Worm (Caenorhabditis elegans) whole organism, late embryonic: ENCODE measurements around the gene C44H4.4.

ENCODE experiments used
- C38D4.7 ChIP-seq: fragments of 200-800 bp; sonication (Bioruptor generic); optimal IDR thresholded peaks from 2 replicates; lab custom pipeline; 2018; ENCODE audit warnings: mild to moderate bottlenecking, missing genetic modification characterization, moderate library complexity, missing compliant biosample characterization
- F13H6.1 ChIP-seq: sonication (generic microtip); optimal IDR thresholded peaks from 2 replicates; lab custom pipeline; 2016; ENCODE audit warnings: missing genetic modification characterization, missing compliant biosample characterization
- ceh-30 ChIP-seq: fragments of 150-350 bp; optimal IDR thresholded peaks from 2 replicates; lab custom pipeline; 2014; ENCODE audit warnings: missing biosample characterization, missing genetic modification characterization
- dmd-4 ChIP-seq: sonication (generic microtip); optimal IDR thresholded peaks from 2 replicates; lab custom pipeline; 2016; ENCODE audit warnings: borderline replicate concordance, missing genetic modification characterization, missing compliant biosample characterization
- dve-1 ChIP-seq: sonication (generic microtip); optimal IDR thresholded peaks from 2 replicates; lab custom pipeline; 2017; ENCODE audit warnings: antibody characterized with exemption, mild to moderate bottlenecking, missing genetic modification characterization, missing compliant biosample characterization
- elt-2 ChIP-seq: sonication (generic microtip); optimal IDR thresholded peaks from 2 replicates; lab custom pipeline; 2016; ENCODE audit warnings: missing genetic modification reagents, missing genetic modification characterization, missing compliant biosample characterization
- hlh-30 ChIP-seq: sonication (generic microtip); optimal IDR thresholded peaks from 2 replicates; lab custom pipeline; 2017; ENCODE audit warnings: antibody characterized with exemption, missing genetic modification characterization, missing compliant biosample characterization; ENCODE audit not compliant: insufficient read depth
- nhr-11 ChIP-seq: fragments of 150-350 bp; optimal IDR thresholded peaks from 2 replicates; lab custom pipeline; 2014; ENCODE audit warnings: missing biosample characterization, missing genetic modification characterization
- pag-3 ChIP-seq: sonication (generic microtip); optimal IDR thresholded peaks from 2 replicates; lab custom pipeline; 2016; ENCODE audit warnings: missing compliant biosample characterization, missing genetic modification characterization, borderline replicate concordance

- TF ChIP-seq pag-3 (tag; lab: Kevin White, UChicago), result no peak
- TF ChIP-seq nhr-11, result no peak
- no peak for TF ChIP-seq hlh-30 (tag; lab: Kevin White, UChicago)
- no peak for TF ChIP-seq dmd-4
- no peak for TF ChIP-seq C38D4.7 (GFP tag; lab: Kevin White, UChicago)
- no peak for TF ChIP-seq elt-2
- no peak for TF ChIP-seq ceh-30 (tag; lab: Kevin White, UChicago)
- TF ChIP-seq dve-1, result no peak
- TF ChIP-seq F13H6.1 (tag; lab: Kevin White, UChicago), result peak; percentile 31
Observed at ce11 chrX:14557352-14557935, 31.5 kb downstream of the C44H4.4 start.
